Worm (Caenorhabditis elegans) whole organism, late embryonic: ENCODE measurements around the gene F21A3.4.

Experiments used
- ceh-14 ChIP-seq: sonication (generic microtip); optimal IDR thresholded peaks from 2 replicates; lab custom pipeline; 2016; ENCODE audit warnings: missing genotype, missing genetic modification characterization, missing compliant biosample characterization
- ceh-18 ChIP-seq: sonication (generic microtip); optimal IDR thresholded peaks from 2 replicates; lab custom pipeline; 2016; ENCODE audit warnings: missing genetic modification characterization, missing compliant biosample characterization
- ceh-2 ChIP-seq: sonication (generic microtip); optimal IDR thresholded peaks from 2 replicates; lab custom pipeline; 2016; ENCODE audit warnings: missing genotype, missing genetic modification characterization, missing compliant biosample characterization
- ceh-45 ChIP-seq: fragments of 200-800 bp; sonication (Bioruptor generic); IDR thresholded peaks from 2 replicates; pipeline ENCODE4 v1.3.6; 2022; ENCODE audit warnings: missing genetic modification reagents, missing genetic modification characterization, missing compliant biosample characterization
- ceh-48 ChIP-seq: sonication (generic microtip); optimal IDR thresholded peaks from 2 replicates; lab custom pipeline; 2016; ENCODE audit warnings: missing genetic modification characterization, inconsistent platforms, missing compliant biosample characterization
- dve-1 ChIP-seq: sonication (generic microtip); optimal IDR thresholded peaks from 2 replicates; lab custom pipeline; 2017; ENCODE audit warnings: antibody characterized with exemption, mild to moderate bottlenecking, missing genetic modification characterization, missing compliant biosample characterization
- gmeb-2 ChIP-seq: sonication (generic microtip); optimal IDR thresholded peaks from 2 replicates; lab custom pipeline; 2016; ENCODE audit warnings: missing genetic modification characterization, inconsistent platforms, missing compliant biosample characterization
- hlh-15 ChIP-seq: sonication (generic microtip); optimal IDR thresholded peaks from 2 replicates; lab custom pipeline; 2016; ENCODE audit warnings: missing genetic modification characterization, missing compliant biosample characterization
- syd-9 ChIP-seq: sonication (generic microtip); optimal IDR thresholded peaks from 2 replicates; lab custom pipeline; 2016; ENCODE audit warnings: mild to moderate bottlenecking, missing genetic modification characterization, moderate library complexity, missing compliant biosample characterization
- unc-42 ChIP-seq: sonication (generic microtip); optimal IDR thresholded peaks from 2 replicates; lab custom pipeline; 2016; ENCODE audit warnings: missing genotype, missing genetic modification characterization, missing compliant biosample characterization

- TF ChIP-seq dve-1 (tag; lab: Kevin White, UChicago): no peak
- TF ChIP-seq syd-9 (tag; lab: Kevin White, UChicago): no peak
- no peak for TF ChIP-seq ceh-18 (tag; lab: Kevin White, UChicago)
- TF ChIP-seq ceh-45 (GFP tag; lab: Robert Waterston, UW): no peak
- no peak for TF ChIP-seq unc-42 (tag; lab: Kevin White, UChicago)
- no peak for TF ChIP-seq gmeb-2 (tag; lab: Kevin White, UChicago)
- TF ChIP-seq hlh-15 (tag; lab: Kevin White, UChicago): no peak
- TF ChIP-seq ceh-14 (tag; lab: Kevin White, UChicago): no peak
- no peak for TF ChIP-seq ceh-2 (tag; lab: Kevin White, UChicago)
- no peak for TF ChIP-seq ceh-48 (tag; lab: Kevin White, UChicago)
Observed at ce11 chrV:15512856-15513756, 23.3 kb upstream of the F21A3.4 start.
